Worm (Caenorhabditis elegans): ENCODE measurements around the gene B0432.8.

ce11 chrII:240043-240442, 38.5 kb downstream of the B0432.8 start:
- TF ChIP-seq snpc-4 (tag; optimal IDR thresholded peaks at IDR 0.05) (no peak), lin-39 (tag; optimal IDR thresholded peaks at IDR 0.05) (no peak), sea-2 (GFP tag; optimal IDR thresholded peaks at IDR 0.05) (no peak), nfya-1 (tag; optimal IDR thresholded peaks at IDR 0.05; ENCODE audit: insufficient read depth) (no peak), nhr-237 (tag; optimal IDR thresholded peaks at IDR 0.05) (no peak), zag-1 (tag; optimal IDR thresholded peaks at IDR 0.05) (no peak), ama-1 (optimal IDR thresholded peaks at IDR 0.05) (no peak)

All from whole organism, L3 larva.